Fruit fly (Drosophila melanogaster): Measurements from ENCODE around the gene DIP-epsilon.

DIP-epsilon gene

DNA sequence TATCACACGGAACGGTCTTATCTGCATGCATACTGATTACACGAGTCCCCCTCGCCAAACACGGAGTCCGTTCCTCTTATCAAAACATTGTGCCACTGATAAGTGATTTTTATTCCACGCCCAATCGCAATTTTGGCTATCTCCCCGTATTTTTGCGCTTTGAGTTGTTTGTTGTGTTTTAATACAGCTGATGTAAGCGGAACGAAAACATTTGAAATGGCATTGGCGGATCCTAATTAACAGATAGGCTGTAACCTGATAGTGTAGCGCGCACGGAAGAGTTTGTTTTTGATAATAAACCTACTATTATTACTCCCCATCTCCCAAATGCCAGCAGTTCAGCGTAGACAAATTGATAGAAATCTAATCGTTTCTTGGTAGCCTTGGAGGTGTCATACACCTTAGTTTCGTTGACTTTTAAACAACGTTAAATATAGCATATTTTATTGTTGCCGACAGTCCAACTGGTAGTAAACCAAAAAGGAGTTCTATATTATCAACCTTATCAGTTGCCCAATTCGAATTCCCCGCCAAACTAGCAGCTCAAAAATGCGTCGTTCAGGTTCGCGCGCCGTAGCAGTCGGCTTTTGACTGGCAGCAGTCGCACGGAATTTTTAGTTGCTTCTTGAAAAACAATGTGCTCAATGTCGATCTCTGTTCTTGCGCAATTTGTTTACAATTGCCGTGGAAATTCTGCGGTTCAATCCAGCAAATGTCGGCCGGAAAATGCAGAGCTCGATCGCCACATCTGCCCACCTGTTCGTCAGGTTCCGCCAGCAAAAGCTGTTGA lies 67.8 kb downstream of the DIP-epsilon start (continued):
- TF ChIP-seq Stat92E (GFP tag; optimal IDR thresholded peaks at IDR 0.05) (peak in 1 of 3 experiments; percentile 16), CG15269 (tag; optimal IDR thresholded peaks at IDR 0.05) (no peak), Hr39 (optimal IDR thresholded peaks at IDR 0.05) (no peak), grn (GFP tag; optimal IDR thresholded peaks at IDR 0.05) (peak; percentile 90), Antp (GFP tag; optimal IDR thresholded peaks at IDR 0.05) (peak; percentile 3), CG16863 (GFP tag; optimal IDR thresholded peaks at IDR 0.05) (no peak), Rfx (GFP tag; IDR thresholded peaks at IDR 0.05) (peak; percentile 60), dpn (GFP tag; optimal IDR thresholded peaks at IDR 0.05) (peak; percentile 0 to 24), CG8765 (GFP tag; IDR thresholded peaks at IDR 0.05) (0 out of 2 replicates have a peak, but pooled peaks have one; percentile 16), GATAe (GFP tag; conservative IDR thresholded peaks at IDR 0.05) (peak; percentile 79), CG14441 (GFP tag; IDR thresholded peaks at IDR 0.05) (peak; percentile 43; the same call in 1 of the 2 replicates), CG42726 (GFP tag; IDR thresholded peaks at IDR 0.05; ENCODE audit: partially characterized antibody) (peak; percentile 65), ttk (GFP tag; IDR thresholded peaks at IDR 0.05) (no peak), stwl (tag; optimal IDR thresholded peaks at IDR 0.05) (peak; percentile 65), CG7928 (GFP tag; optimal IDR thresholded peaks at IDR 0.05) (peak; percentile 22), Mad (GFP tag; optimal IDR thresholded peaks at IDR 0.05) (peak; percentile 4), vvl (GFP tag; IDR thresholded peaks at IDR 0.05) (peak; percentile 68), CG6813 (GFP tag; optimal IDR thresholded peaks at IDR 0.05) (no peak), caup (GFP tag; optimal IDR thresholded peaks at IDR 0.05; ENCODE audit: severe bottlenecking) (peak; percentile 62), CG9932 (GFP tag; IDR thresholded peaks at IDR 0.05) (no peak), Elba2 (GFP tag; optimal IDR thresholded peaks at IDR 0.05) (peak; percentile 85), hth (optimal IDR thresholded peaks at IDR 0.05) (no peak), Mrtf (GFP tag; IDR thresholded peaks at IDR 0.05) (no peak), Sox100B (GFP tag; optimal IDR thresholded peaks at IDR 0.05) (no peak), CG6254 (GFP tag; optimal IDR thresholded peaks at IDR 0.05) (no peak), HLH4C (GFP tag; IDR thresholded peaks at IDR 0.05; ENCODE audit: partially characterized antibody) (no peak), Gsc (GFP tag; IDR thresholded peaks at IDR 0.05) (no peak), CG9727 (GFP tag; optimal IDR thresholded peaks at IDR 0.05) (peak; percentile 10), B-H1 (GFP tag; IDR thresholded peaks at IDR 0.05) (no peak), Chrac-16 (GFP tag; optimal IDR thresholded peaks at IDR 0.05) (no peak), vfl (GFP tag; optimal IDR thresholded peaks at IDR 0.05) (no peak), CG6791 (GFP tag; IDR thresholded peaks at IDR 0.05; ENCODE audit: partially characterized antibody) (peak; percentile 60; the same call in 2 of the 3 replicates), klu (GFP tag; IDR thresholded peaks at IDR 0.05) (no peak), Lim3 (GFP tag; IDR thresholded peaks at IDR 0.05) (no peak), Dip3 (GFP tag; optimal IDR thresholded peaks at IDR 0.05) (no peak), Xbp1 (GFP tag; optimal IDR thresholded peaks at IDR 0.05) (peak; percentile 12), CG8944 (GFP tag; optimal IDR thresholded peaks at IDR 0.05) (no peak), dan (GFP tag; IDR thresholded peaks at IDR 0.05) (no peak), tap (tag; optimal IDR thresholded peaks at IDR 0.05) (no peak), CG9437 (GFP tag; optimal IDR thresholded peaks at IDR 0.05) (peak; percentile 40), TFAM (GFP tag; optimal IDR thresholded peaks at IDR 0.05) (no peak), NC2α (GFP tag; optimal IDR thresholded peaks at IDR 0.05) (no peak), fd64A (GFP tag; optimal IDR thresholded peaks at IDR 0.05) (no peak), Awh (GFP tag; IDR thresholded peaks at IDR 0.05) (no peak), org-1 (GFP tag; optimal IDR thresholded peaks at IDR 0.05) (no peak), esg (GFP tag; conservative IDR thresholded peaks at IDR 0.05) (no peak), btn (GFP tag; optimal IDR thresholded peaks at IDR 0.05) (no peak), Tbp (GFP tag; optimal IDR thresholded peaks at IDR 0.05) (no peak)
